Worm (Caenorhabditis elegans): ENCODE results near the gene abcx-1.
A peak's percentile ranks its signal among the peaks of the same experiment; 100 is the strongest.

Gene abcx-1

ce11 chrII:6531940-6532339 lies at the start of gene abcx-1:
TSS of gene abcx-1 (plus strand) at chrII:6532163.
- no peak for TF ChIP-seq ztf-6 (GFP tag; IDR thresholded peaks at IDR 0.05)
- TF ChIP-seq C06A6.2 (GFP tag; conservative IDR thresholded peaks at IDR 0.05): no peak
- no peak for TF ChIP-seq attf-3 (GFP tag; conservative IDR thresholded peaks at IDR 0.05)
- no peak for TF ChIP-seq dox-1 (GFP tag; IDR thresholded peaks at IDR 0.05)
- no peak for TF ChIP-seq nfya-1 (tag; optimal IDR thresholded peaks at IDR 0.05; ENCODE audit: borderline replicate concordance, insufficient read depth)

- TF ChIP-seq ztf-18 (tag; optimal IDR thresholded peaks at IDR 0.05) (no peak), T07F8.4 (tag; optimal IDR thresholded peaks at IDR 0.05) (no peak)
These were observed 49.2 kb upstream of the abcx-1 start for ce11 chrII:6482762-6483161.

ce11 chrII:6484876-6485526 lies 47.0 kb upstream of the abcx-1 start, which contains the start of the genes lido-16 and plpp-1.2:
TSS of gene lido-16 (minus strand) at chrII:6484976.
TSS of gene plpp-1.2 (plus strand) at chrII:6485476.
- no peak for TF ChIP-seq F55B11.4 (tag; optimal IDR thresholded peaks at IDR 0.05; ENCODE audit: borderline replicate concordance, insufficient read depth)
- TF ChIP-seq mcd-1 (GFP tag; IDR thresholded peaks at IDR 0.05): no peak
- TF ChIP-seq dox-1 (GFP tag; IDR thresholded peaks at IDR 0.05): no peak
- no peak for TF ChIP-seq sdz-38 (tag; optimal IDR thresholded peaks at IDR 0.05)
- TF ChIP-seq ets-4 (GFP tag; optimal IDR thresholded peaks at IDR 0.05): no peak
- no peak for TF ChIP-seq F57C9.4 (tag; optimal IDR thresholded peaks at IDR 0.05)
- no peak for TF ChIP-seq lin-26 (GFP tag; IDR thresholded peaks at IDR 0.05)
- TF ChIP-seq egrh-3 (GFP tag; IDR thresholded peaks at IDR 0.05): no peak
- TF ChIP-seq rpc-1 (optimal IDR thresholded peaks at IDR 0.05): no peak
- no peak for TF ChIP-seq rpc-1 (tag; optimal IDR thresholded peaks at IDR 0.05)
- TF ChIP-seq pbrm-1 (GFP tag; IDR thresholded peaks at IDR 0.05): no peak
- no peak for TF ChIP-seq B0261.1 (tag; optimal IDR thresholded peaks at IDR 0.05)
- no peak for TF ChIP-seq Y56A3A.18 (GFP tag; IDR thresholded peaks at IDR 0.05)
- no peak for TF ChIP-seq snpc-1.3 (tag; optimal IDR thresholded peaks at IDR 0.05; ENCODE audit: insufficient read depth)
- TF ChIP-seq him-1 (tag; optimal IDR thresholded peaks at IDR 0.05): no peak

- TF ChIP-seq cebp-1 (GFP tag; IDR thresholded peaks at IDR 0.05) (0 out of 2 replicates have a peak, but pooled peaks have one; percentile 24), cebp-1 (tag; optimal IDR thresholded peaks at IDR 0.05) (no peak), nhr-90 (tag; optimal IDR thresholded peaks at IDR 0.05) (no peak), nhr-80 (tag; optimal IDR thresholded peaks at IDR 0.05) (peak; percentile 82)
These were observed 45.6 kb upstream of the abcx-1 start for ce11 chrII:6486344-6486743.

ce11 chrII:6489711-6490184 lies 42.2 kb upstream of the abcx-1 start, which contains the start of the genes snr-3 and rsp-5:
TSS of gene snr-3 (minus strand) at chrII:6489761.
TSS of gene rsp-5 (plus strand) at chrII:6490165.
- TF ChIP-seq nfyb-1 (GFP tag; IDR thresholded peaks at IDR 0.05) (peak; percentile 71), snpc-1.1 (tag; optimal IDR thresholded peaks at IDR 0.05; ENCODE audit: insufficient read depth) (peak; percentile 47), him-1 (tag; optimal IDR thresholded peaks at IDR 0.05) (peak; percentile 0), madf-8 (GFP tag; conservative IDR thresholded peaks at IDR 0.05) (peak; percentile 30), ceh-58 (GFP tag; IDR thresholded peaks at IDR 0.05) (no peak), lin-54 (GFP tag; optimal IDR thresholded peaks at IDR 0.05) (peak; percentile 70), mcd-1 (GFP tag; IDR thresholded peaks at IDR 0.05) (peak; percentile 74), F49E8.2 (tag; optimal IDR thresholded peaks at IDR 0.05; ENCODE audit: insufficient read depth) (peak; percentile 55), lin-35 (GFP tag; optimal IDR thresholded peaks at IDR 0.05) (peak in 2 of 3 experiments; percentile 23 to 77), ztf-22 (GFP tag; optimal IDR thresholded peaks at IDR 0.05) (no peak), ceh-100 (GFP tag; IDR thresholded peaks at IDR 0.05) (0 out of 2 replicates have a peak, but pooled peaks have one; percentile 28), snpc-1.3 (tag; optimal IDR thresholded peaks at IDR 0.05; ENCODE audit: insufficient read depth) (peak; percentile 53), snpc-3.4 (tag; optimal IDR thresholded peaks at IDR 0.05) (peak; percentile 41), madf-6 (GFP tag; IDR thresholded peaks at IDR 0.05) (peak; percentile 89), dpl-1 (GFP tag; optimal IDR thresholded peaks at IDR 0.05) (peak; percentile 10), F33H1.4 (GFP tag; IDR thresholded peaks at IDR 0.05) (peak; percentile 97), ccch-3 (GFP tag; optimal IDR thresholded peaks at IDR 0.05) (no peak), ekl-4 (GFP tag; IDR thresholded peaks at IDR 0.05) (peak; percentile 72; the same call in 1 of the 2 replicates), dox-1 (GFP tag; IDR thresholded peaks at IDR 0.05) (peak; percentile 81), T07F8.4 (tag; optimal IDR thresholded peaks at IDR 0.05) (no peak)

Measured in whole organism, young adult.